Worm (Caenorhabditis elegans) whole organism, mixed stage, embryonic: ENCODE data around the gene F49E11.7.

Source experiments
- ces-1 ChIP-seq: fragments of 150-350 bp; optimal IDR thresholded peaks from 2 replicates; lab custom pipeline; 2014; ENCODE audit warnings: missing biosample characterization, missing genetic modification reagents, missing genetic modification characterization
- elt-3 ChIP-seq: fragments of 150-350 bp; optimal IDR thresholded peaks from 2 replicates; lab custom pipeline; 2014; ENCODE audit warnings: missing biosample characterization, missing genetic modification characterization
- lin-13 ChIP-seq: fragments of 150-350 bp; optimal IDR thresholded peaks from 2 replicates; lab custom pipeline; 2014; ENCODE audit warnings: missing biosample characterization, missing genetic modification characterization
- nhr-12 ChIP-seq: fragments of 150-350 bp; optimal IDR thresholded peaks from 2 replicates; lab custom pipeline; 2014; ENCODE audit warnings: missing biosample characterization, missing genetic modification characterization
- unc-62 ChIP-seq: fragments of 150-350 bp; optimal IDR thresholded peaks from 2 replicates; lab custom pipeline; 2014; ENCODE audit warnings: missing biosample characterization, missing genetic modification reagents, missing genetic modification characterization

DNA sequence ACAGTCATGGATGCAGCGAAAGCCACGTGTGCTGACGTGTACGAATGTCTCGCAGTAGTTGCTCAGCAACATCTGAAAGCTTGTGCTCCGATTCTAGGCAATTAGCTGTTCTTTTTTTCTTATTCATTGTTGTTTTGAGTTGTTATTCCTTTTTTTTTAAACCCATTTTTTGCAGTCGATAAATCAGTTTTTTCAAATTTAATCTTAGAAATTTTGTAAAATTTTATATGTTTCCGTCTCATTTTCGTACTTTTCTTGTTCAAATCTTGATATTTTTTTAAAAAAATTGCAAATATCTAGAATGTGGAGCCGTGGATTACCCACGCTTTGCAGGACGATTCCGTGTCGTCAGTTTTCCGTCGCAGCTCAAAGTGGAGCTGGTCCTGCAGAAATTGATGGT lies 47.7 kb downstream of the F49E11.7 start, which contains the start of gene fask-1:
- no peak for TF ChIP-seq unc-62 (GFP tag; lab: Kevin White, UChicago)
- TF ChIP-seq ces-1 (GFP tag; lab: Kevin White, UChicago), result no peak
- no peak for TF ChIP-seq elt-3 (tag; lab: Kevin White, UChicago)
- no peak for TF ChIP-seq lin-13 (tag; lab: Kevin White, UChicago)
- no peak for TF ChIP-seq nhr-12 (tag; lab: Kevin White, UChicago)
